Worm (Caenorhabditis elegans): ENCODE data around the gene tut-1.
"Not testable (repeated sequence)": the region's sequence is repeated elsewhere in the genome, so short reads cannot be mapped to it uniquely, and the experiment has no call there.

Gene tut-1

ce11 chrIV:130150-130549 is 8.6 kb upstream of the tut-1 start:
- TF ChIP-seq dao-5 (tag; optimal IDR thresholded peaks at IDR 0.05) = no peak
- TF ChIP-seq him-1 (tag; optimal IDR thresholded peaks at IDR 0.05) = no peak
- no peak for TF ChIP-seq W03F9.2 (tag; optimal IDR thresholded peaks at IDR 0.05)

DNA sequence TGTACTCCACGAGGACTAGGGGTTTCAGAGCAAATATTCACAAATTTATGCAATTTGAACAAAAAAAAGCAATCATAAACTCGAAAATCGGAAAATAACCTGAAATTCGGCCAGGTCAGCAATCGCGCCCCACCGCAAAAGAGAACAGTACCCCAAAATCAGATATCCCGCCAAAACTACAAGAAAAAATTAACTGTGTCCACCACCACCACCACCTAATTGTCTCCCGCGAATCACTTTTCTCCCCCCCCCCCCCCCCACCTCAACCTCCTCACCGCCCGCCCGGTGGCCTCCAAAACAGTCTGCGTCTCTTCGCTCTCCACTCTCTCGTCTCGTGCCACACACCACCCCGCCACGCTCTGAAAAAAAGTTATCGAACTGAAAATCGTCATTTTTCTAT is 7.0 kb upstream of the tut-1 start:
- TF ChIP-seq him-1 (tag; optimal IDR thresholded peaks at IDR 0.05) (no peak), W03F9.2 (tag; optimal IDR thresholded peaks at IDR 0.05) (no peak), dao-5 (tag; optimal IDR thresholded peaks at IDR 0.05) (no peak)

ce11 chrIV:125881-126781 is 4.6 kb upstream of the tut-1 start, which contains the start of the genes grld-1 and cox-6C:
Gene grld-1 (minus strand): TSS chrIV:125931.
Gene cox-6C (plus strand): TSS chrIV:126731.
- no peak for TF ChIP-seq him-1 (tag; optimal IDR thresholded peaks at IDR 0.05)
- peak; percentile 82 for TF ChIP-seq W03F9.2 (tag; optimal IDR thresholded peaks at IDR 0.05)

DNA sequence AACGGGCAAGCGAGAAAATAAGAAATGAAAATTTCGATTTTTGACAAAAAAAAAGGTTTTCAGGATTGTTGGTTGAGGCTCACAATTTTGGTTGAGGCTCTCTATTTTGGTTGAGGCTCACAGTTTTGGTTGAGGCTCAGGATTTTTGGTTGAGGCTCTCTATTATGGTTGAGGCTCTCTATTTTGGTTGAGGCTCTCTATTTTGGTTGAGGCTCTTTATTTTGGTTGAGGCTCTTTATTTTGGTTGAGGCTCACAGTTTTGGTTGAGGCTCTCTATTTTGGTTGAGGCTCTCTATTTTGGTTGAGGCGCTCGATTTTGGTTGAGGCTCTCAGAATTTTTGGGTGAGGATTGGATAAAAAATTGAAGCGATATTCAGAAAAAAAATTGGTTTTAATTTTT is 1.7 kb downstream of the tut-1 start:
- TF ChIP-seq him-1 (tag; optimal IDR thresholded peaks at IDR 0.05) (no peak), dao-5 (tag; optimal IDR thresholded peaks at IDR 0.05) (no peak), W03F9.2 (tag; optimal IDR thresholded peaks at IDR 0.05) (no peak)

ce11 chrIV:118786-119185 is 2.7 kb downstream of the tut-1 start:
- no peak for TF ChIP-seq W03F9.2 (tag; optimal IDR thresholded peaks at IDR 0.05)

DNA sequence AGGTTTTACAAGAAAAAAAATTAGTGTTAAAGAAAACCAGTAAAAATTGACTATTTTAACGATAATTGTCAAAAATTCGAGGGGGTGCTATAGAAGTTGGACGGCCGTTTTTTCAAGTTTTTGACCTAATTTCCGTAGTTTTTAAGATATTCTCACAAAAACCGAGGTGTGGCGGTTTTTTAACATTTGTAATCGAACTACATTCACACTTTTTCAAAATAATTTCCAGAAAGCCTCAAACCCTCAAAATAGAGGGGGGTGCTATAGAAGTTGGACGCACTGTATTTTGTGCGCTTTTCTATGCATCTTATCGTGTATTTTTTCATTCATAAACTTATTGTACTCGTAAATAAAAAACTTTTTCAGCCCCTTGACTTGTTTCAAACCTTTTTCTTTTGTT is 10.1 kb downstream of the tut-1 start, which contains the start of gene F29C4.4:
Gene F29C4.4 (plus strand): TSS at position 301 of the 400 bp plus-strand sequence.
- TF ChIP-seq W03F9.2, dao-5, him-1 (tag; optimal IDR thresholded peaks at IDR 0.05): not testable (repeated sequence)

DNA sequence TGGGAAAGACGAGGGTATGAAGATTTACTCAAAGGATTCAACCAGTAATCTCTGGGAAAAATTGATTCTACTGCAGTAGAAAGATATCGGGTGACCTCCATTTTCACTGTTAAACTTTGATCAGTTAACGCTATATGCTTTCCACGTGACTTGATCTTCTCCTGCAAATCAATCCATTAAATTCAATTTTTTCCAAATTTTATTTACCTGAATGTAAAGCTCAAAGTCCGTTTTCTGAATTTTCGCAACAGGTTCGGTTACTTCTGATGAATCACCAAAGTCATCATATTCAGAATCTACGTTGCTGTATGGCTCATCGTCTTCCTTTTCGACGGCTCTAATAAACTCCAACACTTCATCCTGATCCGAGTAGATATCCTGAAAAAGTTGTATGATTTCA is 12.2 kb downstream of the tut-1 start, which contains the start of gene B0545.4:
Gene B0545.4 (minus strand): TSS at position 101 of the 400 bp plus-strand sequence.
- TF ChIP-seq W03F9.2 (tag; optimal IDR thresholded peaks at IDR 0.05) = no peak
- TF ChIP-seq him-1 (tag; optimal IDR thresholded peaks at IDR 0.05) = no peak
- no peak for TF ChIP-seq dao-5 (tag; optimal IDR thresholded peaks at IDR 0.05)

DNA sequence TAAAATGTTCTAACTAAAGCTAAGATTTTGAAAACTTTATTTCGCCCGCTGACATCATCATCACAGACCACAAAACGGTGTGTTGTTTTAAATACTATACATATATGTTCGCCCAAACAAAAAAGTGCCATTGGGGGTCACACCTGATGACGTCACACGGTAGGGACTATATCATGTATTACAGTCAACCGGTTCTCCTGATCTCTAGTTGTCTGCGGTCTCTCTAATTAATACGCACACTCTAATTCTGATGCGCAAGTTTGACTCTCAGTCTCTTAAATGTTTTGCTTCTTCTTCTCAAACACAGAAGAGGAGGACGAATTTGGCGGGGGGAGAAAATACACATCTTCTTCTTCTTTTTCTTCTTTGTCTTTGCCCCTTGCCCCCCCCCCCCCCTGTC is 18.7 kb downstream of the tut-1 start:
- TF ChIP-seq W03F9.2 (tag; optimal IDR thresholded peaks at IDR 0.05) (no peak), him-1 (tag; optimal IDR thresholded peaks at IDR 0.05) (no peak), dao-5 (tag; optimal IDR thresholded peaks at IDR 0.05) (no peak)

ce11 chrIV:97681-98080 is 23.8 kb downstream of the tut-1 start:
- no peak for TF ChIP-seq W03F9.2 (tag; optimal IDR thresholded peaks at IDR 0.05)
- no peak for TF ChIP-seq dao-5 (tag; optimal IDR thresholded peaks at IDR 0.05)
- no peak for TF ChIP-seq him-1 (tag; optimal IDR thresholded peaks at IDR 0.05)

- no peak for TF ChIP-seq him-1 (tag; optimal IDR thresholded peaks at IDR 0.05)
- no peak for TF ChIP-seq dao-5 (tag; optimal IDR thresholded peaks at IDR 0.05)
- no peak for TF ChIP-seq W03F9.2 (tag; optimal IDR thresholded peaks at IDR 0.05)
Measured at ce11 chrIV:91680-92079, 29.8 kb downstream of the tut-1 start, which contains the start of gene tpa-1. Gene tpa-1 (plus strand): TSS chrIV:91980.

DNA sequence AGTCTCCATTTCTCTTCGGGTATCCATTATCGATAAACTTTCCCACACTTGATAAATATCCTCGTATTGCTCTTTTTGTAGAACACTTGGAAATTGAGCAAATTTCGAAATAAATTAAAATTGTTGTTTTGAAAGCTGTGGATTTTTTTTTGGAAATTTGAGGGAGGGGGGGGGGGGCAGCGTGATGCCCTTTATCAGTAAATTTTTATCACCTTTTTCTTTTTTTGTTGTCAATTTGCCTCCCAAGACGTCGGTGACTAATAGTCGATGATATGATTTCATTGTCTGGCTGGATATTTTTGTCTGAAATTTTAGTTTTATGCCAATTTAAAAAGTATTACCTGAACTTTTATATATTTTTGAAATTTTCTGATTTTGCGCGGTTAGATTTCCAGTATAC is 31.5 kb downstream of the tut-1 start, which contains the start of gene scl-23:
Gene scl-23 (minus strand): TSS at position 101 of the 400 bp plus-strand sequence.
- TF ChIP-seq W03F9.2 (tag; optimal IDR thresholded peaks at IDR 0.05) = no peak

ce11 chrIV:86744-87143 is 34.8 kb downstream of the tut-1 start:
- TF ChIP-seq dao-5 (tag; optimal IDR thresholded peaks at IDR 0.05) = no peak
- TF ChIP-seq him-1 (tag; optimal IDR thresholded peaks at IDR 0.05) = no peak
- TF ChIP-seq W03F9.2 (tag; optimal IDR thresholded peaks at IDR 0.05) = no peak

- TF ChIP-seq him-1 (tag; optimal IDR thresholded peaks at IDR 0.05) (no peak), dao-5 (tag; optimal IDR thresholded peaks at IDR 0.05) (no peak)
Measured at ce11 chrIV:82309-82708, 39.2 kb downstream of the tut-1 start.

- no peak for TF ChIP-seq W03F9.2 (tag; optimal IDR thresholded peaks at IDR 0.05)
- TF ChIP-seq dao-5 (tag; optimal IDR thresholded peaks at IDR 0.05) = no peak
- no peak for TF ChIP-seq him-1 (tag; optimal IDR thresholded peaks at IDR 0.05)
Measured at ce11 chrIV:81428-81827, 40.1 kb downstream of the tut-1 start.

- TF ChIP-seq him-1 (tag; optimal IDR thresholded peaks at IDR 0.05) = no peak
- TF ChIP-seq W03F9.2 (tag; optimal IDR thresholded peaks at IDR 0.05) = no peak
- no peak for TF ChIP-seq dao-5 (tag; optimal IDR thresholded peaks at IDR 0.05)
Measured at ce11 chrIV:80943-81342, 40.6 kb downstream of the tut-1 start.
